Fruit fly (Drosophila melanogaster): ENCODE data around the gene Pex12.

Gene Pex12

dm6 chr2L:821242-821985 is 5.6 kb downstream of the Pex12 start, which contains the start of gene CG3662 (continued):
- TF ChIP-seq ewg (GFP tag; optimal IDR thresholded peaks at IDR 0.05): peak; percentile 94
- TF ChIP-seq mam (GFP tag; optimal IDR thresholded peaks at IDR 0.05): no peak
- no peak for TF ChIP-seq CG9817 (tag; optimal IDR thresholded peaks at IDR 0.05)
- no peak for TF ChIP-seq Hsf (GFP tag; optimal IDR thresholded peaks at IDR 0.05)
- no peak for TF ChIP-seq CG3838 (GFP tag; optimal IDR thresholded peaks at IDR 0.05)
- peak; percentile 49; the same call in 2 of the 4 replicates for TF ChIP-seq Dll (GFP tag; IDR thresholded peaks at IDR 0.05; ENCODE audit: partially characterized antibody)
- peak; percentile 73 for TF ChIP-seq pita (GFP tag; optimal IDR thresholded peaks at IDR 0.05)
- TF ChIP-seq esg (GFP tag; conservative IDR thresholded peaks at IDR 0.05): no peak
- no peak for TF ChIP-seq CG3065 (GFP tag; optimal IDR thresholded peaks at IDR 0.05)
- TF ChIP-seq phol (tag; optimal IDR thresholded peaks at IDR 0.05): peak; percentile 60
- TF ChIP-seq cato (GFP tag; optimal IDR thresholded peaks at IDR 0.05; ENCODE audit: borderline replicate concordance): no peak
- TF ChIP-seq hkb (optimal IDR thresholded peaks at IDR 0.05): no peak
- no peak; the same call in 1 of the 2 replicates for TF ChIP-seq hkb (GFP tag; IDR thresholded peaks at IDR 0.05)
- TF ChIP-seq Bteb2 (GFP tag; optimal IDR thresholded peaks at IDR 0.05): no peak
- TF ChIP-seq D19A (tag; optimal IDR thresholded peaks at IDR 0.05): no peak
- TF ChIP-seq CG1832 (GFP tag; optimal IDR thresholded peaks at IDR 0.05): no peak
- peak; percentile 15 for TF ChIP-seq CG7987 (GFP tag; optimal IDR thresholded peaks at IDR 0.05)
- no peak for TF ChIP-seq tup (GFP tag; optimal IDR thresholded peaks at IDR 0.05)
- TF ChIP-seq CG15073 (GFP tag; optimal IDR thresholded peaks at IDR 0.05): no peak
- TF ChIP-seq CG17359 (tag; optimal IDR thresholded peaks at IDR 0.05): no peak
- TF ChIP-seq ci (GFP tag; IDR thresholded peaks at IDR 0.05): peak; percentile 72; the same call in 2 of the 3 replicates
- TF ChIP-seq CG6254 (GFP tag; optimal IDR thresholded peaks at IDR 0.05): no peak
- no peak for TF ChIP-seq Dip2 (GFP tag; IDR thresholded peaks at IDR 0.05)
- peak; percentile 17 for TF ChIP-seq CG12391 (tag; optimal IDR thresholded peaks at IDR 0.05)
- TF ChIP-seq gt (GFP tag; IDR thresholded peaks at IDR 0.05): no peak
- TF ChIP-seq Trl (optimal IDR thresholded peaks at IDR 0.05): no peak
- TF ChIP-seq Trl (GFP tag; optimal IDR thresholded peaks at IDR 0.05): no peak
- TF ChIP-seq CG12769 (tag; optimal IDR thresholded peaks at IDR 0.05): no peak
- TF ChIP-seq pb (GFP tag; optimal IDR thresholded peaks at IDR 0.05): no peak
- peak; percentile 40; the same call in 1 of the 3 replicates for TF ChIP-seq knrl (GFP tag; IDR thresholded peaks at IDR 0.05; ENCODE audit: partially characterized antibody)
- TF ChIP-seq trem (tag; optimal IDR thresholded peaks at IDR 0.05): peak; percentile 76
- no peak for TF ChIP-seq CG18262 (tag; optimal IDR thresholded peaks at IDR 0.05)
- peak; percentile 95 for TF ChIP-seq pzg (GFP tag; optimal IDR thresholded peaks at IDR 0.05)
- TF ChIP-seq ham (GFP tag; IDR thresholded peaks at IDR 0.05): no peak
- TF ChIP-seq sna (GFP tag; IDR thresholded peaks at IDR 0.05; ENCODE audit: partially characterized antibody): no peak
- TF ChIP-seq Scr (GFP tag; IDR thresholded peaks at IDR 0.05; ENCODE audit: partially characterized antibody): no peak
- no peak for TF ChIP-seq CG4360 (GFP tag; IDR thresholded peaks at IDR 0.05)
- peak; percentile 83 for TF ChIP-seq CG17186 (GFP tag; optimal IDR thresholded peaks at IDR 0.05)
- TF ChIP-seq Rx (GFP tag; IDR thresholded peaks at IDR 0.05): no peak
- peak; percentile 18 for TF ChIP-seq grn (GFP tag; optimal IDR thresholded peaks at IDR 0.05)
- TF ChIP-seq CG4424 (GFP tag; optimal IDR thresholded peaks at IDR 0.05): no peak
- TF ChIP-seq CG14860 (GFP tag; IDR thresholded peaks at IDR 0.05; ENCODE audit: partially characterized antibody): no peak
- TF ChIP-seq Side (GFP tag; optimal IDR thresholded peaks at IDR 0.05): no peak
- TF ChIP-seq croc (GFP tag; conservative IDR thresholded peaks at IDR 0.05): no peak
- TF ChIP-seq caup (GFP tag; optimal IDR thresholded peaks at IDR 0.05; ENCODE audit: severe bottlenecking): peak; percentile 18
- TF ChIP-seq BtbVII (GFP tag; optimal IDR thresholded peaks at IDR 0.05): no peak
- no peak for TF ChIP-seq ro (GFP tag; IDR thresholded peaks at IDR 0.05)
- TF ChIP-seq crc (GFP tag; optimal IDR thresholded peaks at IDR 0.05): no peak
- peak; percentile 85 for TF ChIP-seq Deaf1 (tag; optimal IDR thresholded peaks at IDR 0.05)
- TF ChIP-seq CTCF (GFP tag; optimal IDR thresholded peaks at IDR 0.05): peak; percentile 40
- no peak for TF ChIP-seq Hmx (GFP tag; optimal IDR thresholded peaks at IDR 0.05)
